Fruit fly (Drosophila melanogaster): ENCODE data around the gene CG5787.

CG5787 gene

dm6 chr2L:12704418-12704920 lies 8.3 kb downstream of the CG5787 start, which contains the start of the genes CG5776 and spict (continued):
- TF ChIP-seq CG3281 (GFP tag; optimal IDR thresholded peaks at IDR 0.05) (peak; percentile 70), CG15011 (GFP tag; optimal IDR thresholded peaks at IDR 0.05) (peak; percentile 57), Blimp-1 (GFP tag; optimal IDR thresholded peaks at IDR 0.05) (peak; percentile 59), CG6272 (GFP tag; IDR thresholded peaks at IDR 0.05) (peak; percentile 79), CG9817 (tag; optimal IDR thresholded peaks at IDR 0.05) (peak; percentile 86), ERR (GFP tag; optimal IDR thresholded peaks at IDR 0.05) (no peak), CG4854 (GFP tag; optimal IDR thresholded peaks at IDR 0.05) (no peak), unc-4 (GFP tag; IDR thresholded peaks at IDR 0.05; ENCODE audit: partially characterized antibody) (no peak), CG33213 (GFP tag; optimal IDR thresholded peaks at IDR 0.05) (no peak), ranshi (GFP tag; IDR thresholded peaks at IDR 0.05) (peak; percentile 78; the same call in 1 of the 2 replicates), en (GFP tag; optimal IDR thresholded peaks at IDR 0.05) (no peak), sc (optimal IDR thresholded peaks at IDR 0.05) (no peak), sc (GFP tag; optimal IDR thresholded peaks at IDR 0.05) (peak; percentile 57), E2f2 (GFP tag; IDR thresholded peaks at IDR 0.05) (peak; percentile 79), CG16863 (GFP tag; optimal IDR thresholded peaks at IDR 0.05) (no peak), YL-1 (GFP tag; optimal IDR thresholded peaks at IDR 0.05) (peak; percentile 60), repo (GFP tag; optimal IDR thresholded peaks at IDR 0.05) (no peak), chn (GFP tag; optimal IDR thresholded peaks at IDR 0.05) (peak; percentile 38), CG15514 (GFP tag; optimal IDR thresholded peaks at IDR 0.05) (peak; percentile 80), CG1832 (GFP tag; optimal IDR thresholded peaks at IDR 0.05) (no peak), pfk (GFP tag; optimal IDR thresholded peaks at IDR 0.05) (no peak), CG12942 (GFP tag; optimal IDR thresholded peaks at IDR 0.05) (peak; percentile 36), Awh (GFP tag; IDR thresholded peaks at IDR 0.05) (peak; percentile 59; the same call in 1 of the 2 replicates), jigr1 (GFP tag; IDR thresholded peaks at IDR 0.05) (no peak), oc (tag; optimal IDR thresholded peaks at IDR 0.05) (peak; percentile 53), CG1529 (GFP tag; optimal IDR thresholded peaks at IDR 0.05) (peak; percentile 25), Med (GFP tag) (peak; percentile 74), CG3163 (GFP tag; optimal IDR thresholded peaks at IDR 0.05) (no peak), dimm (GFP tag; IDR thresholded peaks at IDR 0.05) (no peak), C15 (GFP tag; IDR thresholded peaks at IDR 0.05) (0 out of 3 replicates have a peak, but pooled peaks have one; percentile 32), Tbp (GFP tag; optimal IDR thresholded peaks at IDR 0.05) (no peak), gsb (GFP tag; IDR thresholded peaks at IDR 0.05) (peak; percentile 34; the same call in 1 of the 2 replicates), CG32532 (GFP tag; IDR thresholded peaks at IDR 0.05) (peak; percentile 84), CG9932 (GFP tag; IDR thresholded peaks at IDR 0.05) (peak; percentile 94), Hand (GFP tag; optimal IDR thresholded peaks at IDR 0.05) (peak; percentile 66), CG3847 (GFP tag; IDR thresholded peaks at IDR 0.05) (peak; percentile 89), ttk (GFP tag; IDR thresholded peaks at IDR 0.05) (peak; percentile 82), Rfx (GFP tag; IDR thresholded peaks at IDR 0.05) (peak; percentile 92), CG30403 (GFP tag; optimal IDR thresholded peaks at IDR 0.05) (peak; percentile 81), mirr (GFP tag; optimal IDR thresholded peaks at IDR 0.05) (peak; percentile 1), CG1792 (GFP tag; optimal IDR thresholded peaks at IDR 0.05) (no peak), Dbx (GFP tag; IDR thresholded peaks at IDR 0.05) (peak; percentile 83), CG31365 (tag; optimal IDR thresholded peaks at IDR 0.05) (peak; percentile 12), row (GFP tag; IDR thresholded peaks at IDR 0.05) (peak; percentile 97), CG1233 (GFP tag; optimal IDR thresholded peaks at IDR 0.05) (peak; percentile 58), CG10321 (GFP tag; IDR thresholded peaks at IDR 0.05) (0 out of 2 replicates have a peak, but pooled peaks have one; percentile 34), CTCF (GFP tag; optimal IDR thresholded peaks at IDR 0.05) (no peak), CG7786 (GFP tag; optimal IDR thresholded peaks at IDR 0.05) (peak; percentile 29), tll (GFP tag; optimal IDR thresholded peaks at IDR 0.05) (peak in 1 of 2 experiments; percentile 70), gce (GFP tag; IDR thresholded peaks at IDR 0.05) (0 out of 3 replicates have a peak, but pooled peaks have one; percentile 23), CG2120 (GFP tag; optimal IDR thresholded peaks at IDR 0.05) (peak; percentile 85), CG4282 (GFP tag; optimal IDR thresholded peaks at IDR 0.05) (no peak)

Data from whole organism, embryonic.